Fruit fly (Drosophila melanogaster) whole organism, adult: ENCODE results near the gene CG17544.

Experiments used
- CG1620 ChIP-seq: fragments of 200-800 bp; sonication (Bioruptor generic); optimal IDR thresholded peaks from 2 replicates; lab custom pipeline; 2016; ENCODE audit warnings: missing biosample characterization, missing genetic modification characterization
- CG33017 ChIP-seq: fragments of 200-800 bp; sonication (Bioruptor generic); optimal IDR thresholded peaks from 2 replicates; lab custom pipeline; 2018; ENCODE audit warnings: missing biosample characterization, mild to moderate bottlenecking, missing genetic modification characterization, moderate library complexity
- CG5204 ChIP-seq: fragments of 200-800 bp; sonication (Bioruptor generic); optimal IDR thresholded peaks from 2 replicates; lab custom pipeline; 2016; ENCODE audit warnings: missing biosample characterization, missing genetic modification characterization
- CG7045 ChIP-seq: fragments of 200-800 bp; sonication (Bioruptor generic); optimal IDR thresholded peaks from 2 replicates; lab custom pipeline; 2017; ENCODE audit warnings: missing biosample characterization, mild to moderate bottlenecking, missing genetic modification characterization
- Clk ChIP-seq: fragments of 200-800 bp; sonication (Bioruptor generic); optimal IDR thresholded peaks from 2 replicates; lab custom pipeline; 2017; ENCODE audit warnings: missing biosample characterization, missing genetic modification characterization
- Crg-1 ChIP-seq: fragments of 200-800 bp; sonication (Bioruptor generic); optimal IDR thresholded peaks from 2 replicates; lab custom pipeline; 2016; ENCODE audit warnings: missing biosample characterization, missing genetic modification characterization
- bab1 ChIP-seq: fragments of 200-800 bp; sonication (Bioruptor generic); optimal IDR thresholded peaks from 3 replicates; lab custom pipeline; 2019; ENCODE audit warnings: missing biosample characterization, mild to moderate bottlenecking, missing genetic modification characterization, moderate library complexity
- cnc ChIP-seq, 2 experiments: fragments of >200 bp; optimal IDR thresholded peaks; 2 replicates each; lab custom pipeline; 2017
- kay ChIP-seq: fragments of 200-800 bp; sonication (Bioruptor generic); peaks from one replicate; lab custom pipeline; 2016; ENCODE audit warnings: missing biosample characterization, missing genetic modification characterization, borderline replicate concordance
- tj ChIP-seq: fragments of 200-800 bp; sonication (Bioruptor generic); optimal IDR thresholded peaks from 3 replicates; lab custom pipeline; 2017; ENCODE audit warnings: missing biosample characterization, mild to moderate bottlenecking, missing genetic modification characterization, moderate library complexity
- toe ChIP-seq: fragments of 200-800 bp; sonication (Bioruptor generic); optimal IDR thresholded peaks from 2 replicates; lab custom pipeline; 2016; ENCODE audit warnings: missing biosample characterization, missing genetic modification characterization

- no peak for TF ChIP-seq CG1620 (GFP tag; lab: Kevin White, UChicago)
- TF ChIP-seq CG33017 (tag; lab: Kevin White, UChicago), result no peak
- no peak for TF ChIP-seq toe (GFP tag; lab: Kevin White, UChicago)
- no peak for TF ChIP-seq Clk
- no peak for TF ChIP-seq bab1
- no peak for TF ChIP-seq tj
- TF ChIP-seq CG5204, result no peak
- no peak for TF ChIP-seq kay (GFP tag; lab: Kevin White, UChicago)
- no peak for TF ChIP-seq Crg-1 (GFP tag; lab: Kevin White, UChicago)
- no peak for TF ChIP-seq CG7045
- no peak for TF ChIP-seq cnc (optimal IDR thresholded peaks at IDR 0.05; lab: Kevin White, UChicago)
Observed at dm6 chr2L:19364075-19364474, 34.2 kb downstream of the CG17544 start, which contains the start of gene CG13086.
